ENCODE assay signal across 1 fruit fly cellular context in the genomic region with DNA sequence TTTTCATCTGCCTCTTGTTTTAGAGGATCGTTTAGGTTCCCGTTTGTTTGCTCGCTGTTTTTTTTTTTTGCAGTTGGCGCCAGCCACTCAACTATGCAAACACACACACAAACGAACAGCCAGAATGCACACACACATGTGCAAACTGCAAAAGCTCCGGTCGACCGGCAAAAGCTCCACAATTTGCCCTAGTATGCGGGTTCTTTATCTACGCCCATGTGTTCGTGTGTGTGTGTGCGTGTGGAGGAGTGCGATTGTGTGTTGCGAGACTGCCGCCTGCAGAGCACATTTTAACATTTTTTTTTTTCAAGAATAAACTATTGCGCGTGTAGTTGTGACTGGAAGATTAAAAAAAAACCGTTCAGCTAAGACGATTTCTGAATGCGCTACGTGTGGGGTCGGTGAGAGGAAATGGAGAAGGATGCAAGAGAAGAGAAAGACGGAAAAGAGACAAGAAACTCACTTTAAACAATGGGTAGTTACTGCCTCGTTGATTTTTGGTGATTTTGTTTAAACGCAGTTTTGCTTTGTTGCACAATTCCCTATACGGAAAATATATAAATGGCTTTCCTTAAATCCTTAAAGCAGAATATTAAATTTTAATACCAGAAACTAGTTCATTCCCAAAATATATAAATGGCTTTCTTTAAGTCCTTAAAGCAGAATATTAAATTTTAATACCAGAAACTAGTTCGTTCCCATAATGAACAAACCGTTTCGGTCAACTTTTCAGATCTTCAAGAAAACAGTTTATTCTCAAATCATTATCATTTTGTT.
TF ChIP-seq lines count a peak whose summit lies in the region.

No protein-coding gene starts in this region.

TF ChIP-seq in whole organism, embryonic, 481 proteins besides CTCF, POLR2A, EP300 and RAD21 (continued from another document):
- TF ChIP-seq CG17912 (GFP tag; optimal IDR thresholded peaks at IDR 0.05; lab: Kevin White, UChicago) (peak; percentile 41), pum (GFP tag; optimal IDR thresholded peaks at IDR 0.05; lab: Kevin White, UChicago) (peak; percentile 12), HmgZ (tag; optimal IDR thresholded peaks at IDR 0.05; lab: Kevin White, UChicago) (no peak), Spps (tag; optimal IDR thresholded peaks at IDR 0.05; lab: Kevin White, UChicago) (no peak), pan (optimal IDR thresholded peaks at IDR 0.05; lab: Kevin White, UChicago) (no peak), pan (GFP tag; optimal IDR thresholded peaks at IDR 0.05 in 1 of 2, IDR thresholded peaks at IDR 0.05 in 1 of 2) (peak in 1 of 2 experiments; percentile 41), Ssrp (tag; optimal IDR thresholded peaks at IDR 0.05; lab: Kevin White, UChicago) (no peak), NK7.1 (GFP tag; optimal IDR thresholded peaks at IDR 0.05; lab: Kevin White, UChicago) (peak; percentile 1), emc (GFP tag; optimal IDR thresholded peaks at IDR 0.05; lab: Kevin White, UChicago) (no peak), Dfd (GFP tag; optimal IDR thresholded peaks at IDR 0.05; lab: Kevin White, UChicago) (no peak), Stat92E (GFP tag; optimal IDR thresholded peaks at IDR 0.05; lab: Kevin White, UChicago) (peak in 1 of 3 experiments; percentile 43), nom (GFP tag; optimal IDR thresholded peaks at IDR 0.05; lab: Kevin White, UChicago) (peak; percentile 83), CG12744 (GFP tag; optimal IDR thresholded peaks at IDR 0.05; lab: Kevin White, UChicago) (no peak), cg (GFP tag; optimal IDR thresholded peaks at IDR 0.05; lab: Kevin White, UChicago) (peak; percentile 90), oc (tag; optimal IDR thresholded peaks at IDR 0.05; lab: Kevin White, UChicago) (no peak), CG9609 (GFP tag; optimal IDR thresholded peaks at IDR 0.05; lab: Kevin White, UChicago) (peak; percentile 43), nmo (GFP tag; optimal IDR thresholded peaks at IDR 0.05; lab: Kevin White, UChicago) (peak; percentile 37), inv (GFP tag; IDR thresholded peaks at IDR 0.05; lab: Robert Waterston, UW; ENCODE audit: partially characterized antibody) (no peak), lola (GFP tag; optimal IDR thresholded peaks at IDR 0.05; lab: Kevin White, UChicago) (peak in 1 of 3 experiments; percentile 46), slbo (GFP tag; IDR thresholded peaks at IDR 0.05; lab: Robert Waterston, UW) (peak; percentile 55; the same call in 1 of the 2 replicates), ERR (GFP tag; optimal IDR thresholded peaks at IDR 0.05; lab: Kevin White, UChicago) (peak; percentile 36), E2f1 (GFP tag; IDR thresholded peaks at IDR 0.05; lab: Robert Waterston, UW) (peak; percentile 36; the same call in 1 of the 2 replicates), sna (GFP tag; IDR thresholded peaks at IDR 0.05; lab: Robert Waterston, UW; ENCODE audit: partially characterized antibody) (no peak), CG10543 (GFP tag; optimal IDR thresholded peaks at IDR 0.05; lab: Kevin White, UChicago) (peak; percentile 12), Elba2 (GFP tag; optimal IDR thresholded peaks at IDR 0.05; lab: Kevin White, UChicago) (no peak), Oaz (GFP tag; IDR thresholded peaks at IDR 0.05; lab: Robert Waterston, UW) (0 out of 2 replicates have a peak, but pooled peaks have one; percentile 30), CG3995 (GFP tag; optimal IDR thresholded peaks at IDR 0.05; lab: Kevin White, UChicago) (no peak), H2.0 (GFP tag; IDR thresholded peaks at IDR 0.05; lab: Robert Waterston, UW) (0 out of 2 replicates have a peak, but pooled peaks have one; percentile 4), wek (GFP tag; optimal IDR thresholded peaks at IDR 0.05; lab: Kevin White, UChicago) (no peak), CG3847 (GFP tag; IDR thresholded peaks at IDR 0.05; lab: Robert Waterston, UW) (peak; percentile 26; the same call in 1 of the 2 replicates), HLH3B (GFP tag; IDR thresholded peaks at IDR 0.05; lab: Robert Waterston, UW) (0 out of 2 replicates have a peak, but pooled peaks have one; percentile 7), CG15479 (GFP tag; optimal IDR thresholded peaks at IDR 0.05; lab: Kevin White, UChicago) (no peak), CG2712 (tag; optimal IDR thresholded peaks at IDR 0.05; lab: Kevin White, UChicago) (peak; percentile 4), CG2678 (tag; optimal IDR thresholded peaks at IDR 0.05; lab: Kevin White, UChicago) (peak; percentile 59), Nf-YB (GFP tag; optimal IDR thresholded peaks at IDR 0.05; lab: Kevin White, UChicago) (peak; percentile 13), bbx (GFP tag; IDR thresholded peaks at IDR 0.05; lab: Robert Waterston, UW; ENCODE audit: partially characterized antibody) (peak; percentile 46; the same call in 1 of the 2 replicates), D19B (GFP tag; optimal IDR thresholded peaks at IDR 0.05; lab: Kevin White, UChicago) (peak; percentile 52), mam (GFP tag; optimal IDR thresholded peaks at IDR 0.05; lab: Kevin White, UChicago) (peak; percentile 37), CG3838 (GFP tag; optimal IDR thresholded peaks at IDR 0.05; lab: Kevin White, UChicago) (no peak), CG8478 (optimal IDR thresholded peaks at IDR 0.05; lab: Kevin White, UChicago) (no peak), lilli (GFP tag; optimal IDR thresholded peaks at IDR 0.05; lab: Kevin White, UChicago) (peak; percentile 31), CG8924 (tag; optimal IDR thresholded peaks at IDR 0.05; lab: Kevin White, UChicago) (peak; percentile 9), CG16813 (GFP tag; IDR thresholded peaks at IDR 0.05; lab: Robert Waterston, UW; ENCODE audit: partially characterized antibody) (no peak), en (GFP tag; optimal IDR thresholded peaks at IDR 0.05; lab: Kevin White, UChicago) (no peak), CG8281 (tag; optimal IDR thresholded peaks at IDR 0.05; lab: Kevin White, UChicago) (no peak), abd-A (tag; optimal IDR thresholded peaks at IDR 0.05; lab: Kevin White, UChicago) (no peak), onecut (GFP tag; IDR thresholded peaks at IDR 0.05; lab: Robert Waterston, UW) (no peak), CG18476 (GFP tag; optimal IDR thresholded peaks at IDR 0.05; lab: Kevin White, UChicago) (no peak), CG31365 (tag; optimal IDR thresholded peaks at IDR 0.05; lab: Kevin White, UChicago) (no peak), Atf6 (GFP tag; IDR thresholded peaks at IDR 0.05; lab: Robert Waterston, UW) (0 out of 2 replicates have a peak, but pooled peaks have one; percentile 34), gro (GFP tag; optimal IDR thresholded peaks at IDR 0.05; lab: Kevin White, UChicago) (no peak), schlank (tag; optimal IDR thresholded peaks at IDR 0.05; lab: Kevin White, UChicago) (no peak), CG34376 (GFP tag; optimal IDR thresholded peaks at IDR 0.05; lab: Kevin White, UChicago) (peak; percentile 3), kah (GFP tag; optimal IDR thresholded peaks at IDR 0.05; lab: Kevin White, UChicago) (no peak), CG2120 (GFP tag; optimal IDR thresholded peaks at IDR 0.05; lab: Kevin White, UChicago) (peak; percentile 61), CG13424 (tag; optimal IDR thresholded peaks at IDR 0.05; lab: Kevin White, UChicago) (peak; percentile 29), dmrt99B (tag; optimal IDR thresholded peaks at IDR 0.05; lab: Kevin White, UChicago) (peak; percentile 44), CG14860 (GFP tag; IDR thresholded peaks at IDR 0.05; lab: Robert Waterston, UW; ENCODE audit: partially characterized antibody) (no peak), Bteb2 (GFP tag; optimal IDR thresholded peaks at IDR 0.05; lab: Kevin White, UChicago) (no peak), CG3281 (GFP tag; optimal IDR thresholded peaks at IDR 0.05; lab: Kevin White, UChicago) (peak; percentile 57), Hmr (GFP tag; optimal IDR thresholded peaks at IDR 0.05; lab: Kevin White, UChicago) (peak; percentile 33), grn (GFP tag; optimal IDR thresholded peaks at IDR 0.05; lab: Kevin White, UChicago) (no peak), luna (GFP tag; optimal IDR thresholded peaks at IDR 0.05; lab: Kevin White, UChicago) (no peak), sug (tag; optimal IDR thresholded peaks at IDR 0.05; lab: Kevin White, UChicago) (peak; percentile 70), tup (GFP tag; optimal IDR thresholded peaks at IDR 0.05; lab: Kevin White, UChicago) (no peak), Hr3 (GFP tag; optimal IDR thresholded peaks at IDR 0.05; lab: Kevin White, UChicago) (peak; percentile 38), Sox102F (GFP tag; optimal IDR thresholded peaks at IDR 0.05; lab: Kevin White, UChicago) (peak; percentile 37), fu2 (GFP tag; optimal IDR thresholded peaks at IDR 0.05; lab: Kevin White, UChicago) (peak; percentile 18), CG3163 (GFP tag; optimal IDR thresholded peaks at IDR 0.05; lab: Kevin White, UChicago) (peak; percentile 7), CG17385 (GFP tag; optimal IDR thresholded peaks at IDR 0.05; lab: Kevin White, UChicago) (peak; percentile 33), Dad (GFP tag; optimal IDR thresholded peaks at IDR 0.05; lab: Kevin White, UChicago) (peak; percentile 19), dmrt11E (tag; optimal IDR thresholded peaks at IDR 0.05; lab: Kevin White, UChicago) (no peak), CG13296 (GFP tag; optimal IDR thresholded peaks at IDR 0.05; lab: Kevin White, UChicago) (peak; percentile 12), vvl (GFP tag; IDR thresholded peaks at IDR 0.05; lab: Robert Waterston, UW) (peak; percentile 26; the same call in 1 of the 2 replicates), CG16863 (GFP tag; optimal IDR thresholded peaks at IDR 0.05; lab: Kevin White, UChicago) (no peak), chn (GFP tag; optimal IDR thresholded peaks at IDR 0.05; lab: Kevin White, UChicago) (peak; percentile 13), CG14014 (GFP tag; IDR thresholded peaks at IDR 0.05; lab: Robert Waterston, UW) (peak; percentile 54; the same call in 1 of the 2 replicates), CG4282 (GFP tag; optimal IDR thresholded peaks at IDR 0.05; lab: Kevin White, UChicago) (no peak), ham (GFP tag; IDR thresholded peaks at IDR 0.05; lab: Robert Waterston, UW) (no peak), Pdp1 (GFP tag; optimal IDR thresholded peaks at IDR 0.05; lab: Kevin White, UChicago) (peak; percentile 1 to 41), esg (GFP tag; conservative IDR thresholded peaks at IDR 0.05; lab: Robert Waterston, UW) (0 out of 2 replicates have a peak, but pooled peaks have one; percentile 19), CG31388 (GFP tag; optimal IDR thresholded peaks at IDR 0.05; lab: Kevin White, UChicago) (no peak), Deaf1 (tag; optimal IDR thresholded peaks at IDR 0.05; lab: Kevin White, UChicago) (peak; percentile 38), CG11504 (tag; optimal IDR thresholded peaks at IDR 0.05; lab: Kevin White, UChicago) (peak; percentile 64), CG11723 (GFP tag; optimal IDR thresholded peaks at IDR 0.05; lab: Kevin White, UChicago) (no peak), CG10274 (GFP tag; optimal IDR thresholded peaks at IDR 0.05; lab: Kevin White, UChicago) (peak; percentile 98), CG6175 (GFP tag; IDR thresholded peaks at IDR 0.05; lab: Robert Waterston, UW) (no peak), sd (tag; optimal IDR thresholded peaks at IDR 0.05; lab: Kevin White, UChicago) (peak; percentile 82), Doc3 (GFP tag; IDR thresholded peaks at IDR 0.05; lab: Robert Waterston, UW; ENCODE audit: partially characterized antibody) (no peak), fd64A (GFP tag; optimal IDR thresholded peaks at IDR 0.05; lab: Kevin White, UChicago) (no peak), Fer1 (GFP tag; optimal IDR thresholded peaks at IDR 0.05; lab: Kevin White, UChicago) (no peak), CG7987 (GFP tag; optimal IDR thresholded peaks at IDR 0.05; lab: Kevin White, UChicago) (peak; percentile 31), CG30431 (GFP tag; optimal IDR thresholded peaks at IDR 0.05; lab: Kevin White, UChicago) (no peak), tap (tag; optimal IDR thresholded peaks at IDR 0.05; lab: Kevin White, UChicago) (peak; percentile 4), CG10366 (GFP tag; IDR thresholded peaks at IDR 0.05; lab: Robert Waterston, UW) (peak; percentile 39; the same call in 1 of the 2 replicates), CG17359 (tag; optimal IDR thresholded peaks at IDR 0.05; lab: Kevin White, UChicago) (peak; percentile 54), CG12155 (GFP tag; optimal IDR thresholded peaks at IDR 0.05; lab: Kevin White, UChicago) (peak; percentile 6), hb (GFP tag; IDR thresholded peaks at IDR 0.05; lab: Robert Waterston, UW; ENCODE audit: partially characterized antibody) (no peak), NfI (GFP tag; optimal IDR thresholded peaks at IDR 0.05; lab: Kevin White, UChicago) (peak; percentile 5), CG31224 (GFP tag; IDR thresholded peaks at IDR 0.05; lab: Robert Waterston, UW) (peak; percentile 6; the same call in 1 of the 2 replicates), maf-S (GFP tag; optimal IDR thresholded peaks at IDR 0.05; lab: Kevin White, UChicago) (no peak), CG14050 (GFP tag; IDR thresholded peaks at IDR 0.05; lab: Robert Waterston, UW) (0 out of 3 replicates have a peak, but pooled peaks have one; percentile 43), CG7556 (GFP tag; optimal IDR thresholded peaks at IDR 0.05; lab: Kevin White, UChicago) (peak; percentile 52), CG6791 (GFP tag; IDR thresholded peaks at IDR 0.05; lab: Robert Waterston, UW; ENCODE audit: partially characterized antibody) (no peak), CG10959 (GFP tag; IDR thresholded peaks at IDR 0.05; lab: Robert Waterston, UW) (no peak), cad (GFP tag; optimal IDR thresholded peaks at IDR 0.05; lab: Kevin White, UChicago) (no peak), ftz-f1 (GFP tag; optimal IDR thresholded peaks at IDR 0.05; lab: Kevin White, UChicago) (peak; percentile 87), sr (GFP tag; IDR thresholded peaks at IDR 0.05; lab: Robert Waterston, UW) (0 out of 3 replicates have a peak, but pooled peaks have one; percentile 17), tio (GFP tag; optimal IDR thresholded peaks at IDR 0.05; lab: Kevin White, UChicago) (no peak), Xbp1 (GFP tag; optimal IDR thresholded peaks at IDR 0.05; lab: Kevin White, UChicago) (peak; percentile 44), fd3F (GFP tag; optimal IDR thresholded peaks at IDR 0.05; lab: Kevin White, UChicago) (peak; percentile 32), her (GFP tag; optimal IDR thresholded peaks at IDR 0.05; lab: Kevin White, UChicago) (no peak)
